Fruit fly (Drosophila melanogaster): Measurements from ENCODE around the gene CG42866.

CG42866 gene

DNA sequence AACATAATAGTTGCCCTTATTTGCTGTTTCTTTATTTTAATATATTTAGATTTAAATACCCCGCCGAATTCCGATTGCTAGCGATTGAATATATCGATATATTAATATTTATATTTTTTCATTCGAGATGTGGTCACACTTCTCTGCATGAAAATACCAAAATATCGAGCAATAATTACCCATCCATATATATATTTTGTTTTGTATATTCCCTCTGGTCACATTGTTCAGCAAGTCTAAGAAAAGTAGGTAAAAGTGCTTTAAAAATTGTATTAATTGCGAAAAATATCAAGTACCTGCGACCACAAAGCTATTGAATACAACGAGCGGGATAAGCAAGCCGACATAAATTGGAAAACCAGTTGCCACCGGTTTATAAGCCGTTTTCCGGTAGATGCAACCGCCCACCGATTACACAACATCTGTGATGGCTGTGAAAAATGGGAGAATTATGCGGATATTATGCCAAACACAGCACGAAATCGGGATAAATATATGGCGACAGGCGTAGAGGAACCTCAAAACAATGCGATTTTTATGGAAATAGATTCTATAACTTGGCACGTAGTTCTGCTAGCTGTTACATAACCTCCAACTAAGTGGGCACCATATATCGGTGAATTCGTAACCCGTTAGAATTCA lies 2.8 kb downstream of the CG42866 start, which contains the start of gene COX4:
COX4 (plus strand) TSS at position 194 of the 642 bp plus-strand sequence.
- peak; percentile 58 for TF ChIP-seq vri (GFP tag; optimal IDR thresholded peaks at IDR 0.05)
- TF ChIP-seq CG11902 (GFP tag; optimal IDR thresholded peaks at IDR 0.05), result no peak
- TF ChIP-seq lz (GFP tag; optimal IDR thresholded peaks at IDR 0.05), result no peak
- TF ChIP-seq CG11762 (GFP tag; optimal IDR thresholded peaks at IDR 0.05; ENCODE audit: insufficient read depth), result no peak
- peak; percentile 29 for TF ChIP-seq CG6854 (GFP tag; optimal IDR thresholded peaks at IDR 0.05)
- TF ChIP-seq Sox14 (GFP tag; optimal IDR thresholded peaks at IDR 0.05), result no peak
- TF ChIP-seq CG11294 (GFP tag; IDR thresholded peaks at IDR 0.05), result no peak
- no peak for TF ChIP-seq CG15336 (GFP tag; IDR thresholded peaks at IDR 0.05)

- TF ChIP-seq Eip78C (GFP tag) (no peak), lz (GFP tag; optimal IDR thresholded peaks at IDR 0.05) (no peak), CG3919 (GFP tag; optimal IDR thresholded peaks at IDR 0.05) (peak; percentile 52), svp (GFP tag) (peak; percentile 24), ss (GFP tag; optimal IDR thresholded peaks at IDR 0.05) (peak in 1 of 2 experiments; percentile 35)
Observed at dm6 chr2L:19952221-19952620, 9.3 kb downstream of the CG42866 start.

DNA sequence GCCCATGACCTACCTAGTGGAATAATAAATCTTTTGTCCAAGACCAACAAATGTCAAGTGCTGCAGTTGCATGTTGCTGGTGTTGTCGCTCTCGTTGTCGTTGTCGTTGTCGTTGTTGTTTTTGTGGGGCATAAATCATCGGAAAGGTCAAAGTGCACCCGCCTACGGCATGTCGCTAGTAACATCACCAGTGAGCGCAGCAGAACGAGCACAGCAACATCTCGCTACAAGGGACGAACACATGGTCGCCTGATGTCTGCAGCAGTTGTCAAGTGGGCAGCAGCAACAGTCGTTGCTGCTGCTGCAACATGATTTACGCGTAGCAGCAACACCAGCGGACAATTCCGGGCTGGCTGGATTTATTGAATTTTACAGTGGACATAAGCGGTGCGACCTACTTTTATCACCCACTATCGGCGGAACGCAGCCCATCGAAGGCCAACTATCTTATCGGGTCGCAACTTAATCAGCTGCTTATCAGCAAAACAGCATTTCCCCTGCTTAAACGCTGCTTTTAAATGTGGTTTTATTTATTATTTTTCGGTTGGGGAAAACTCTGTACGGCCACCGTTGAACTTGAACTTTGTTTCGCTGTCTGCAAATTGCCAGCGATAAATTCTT lies 9.8 kb downstream of the CG42866 start:
- TF ChIP-seq CG3919 (GFP tag; optimal IDR thresholded peaks at IDR 0.05), result peak; percentile 3
- peak; percentile 39 for TF ChIP-seq Eip78C (GFP tag)
- no peak for TF ChIP-seq pdm3 (GFP tag; optimal IDR thresholded peaks at IDR 0.05)

DNA sequence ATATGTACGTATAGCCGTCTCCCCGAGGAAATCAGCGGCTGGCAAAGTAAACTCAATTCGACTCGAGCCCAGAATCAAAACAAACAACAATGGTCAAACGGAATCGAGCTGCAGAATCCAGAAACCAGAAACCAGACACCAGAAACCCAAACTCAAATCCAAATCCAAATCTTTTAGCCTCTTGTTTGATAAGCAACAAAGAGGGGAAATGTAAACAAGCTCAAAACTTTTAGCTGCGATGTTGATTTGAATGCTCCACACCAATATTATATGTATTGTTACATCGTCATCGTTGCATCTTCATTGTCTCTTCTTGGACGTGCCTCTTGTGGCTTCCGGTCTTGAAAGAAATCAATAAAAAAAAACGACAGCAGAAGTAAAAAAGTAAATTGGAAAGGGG lies 11.9 kb downstream of the CG42866 start:
- peak; percentile 47 for TF ChIP-seq fkh (GFP tag; optimal IDR thresholded peaks at IDR 0.05)
- no peak for TF ChIP-seq Hr4 (GFP tag; optimal IDR thresholded peaks at IDR 0.05)
- peak; percentile 32 for TF ChIP-seq Eip78C (GFP tag)

dm6 chr2L:19947992-19948524 lies 13.4 kb downstream of the CG42866 start:
- TF ChIP-seq dsx (GFP tag; optimal IDR thresholded peaks at IDR 0.05; ENCODE audit: poor library complexity, severe bottlenecking) (no peak), Blimp-1 (GFP tag; optimal IDR thresholded peaks at IDR 0.05) (peak; percentile 53)

- no peak for TF ChIP-seq acj6 (GFP tag; optimal IDR thresholded peaks at IDR 0.05)
- TF ChIP-seq CG1621 (tag; optimal IDR thresholded peaks at IDR 0.05), result no peak
- no peak for TF ChIP-seq Lpt (GFP tag; optimal IDR thresholded peaks at IDR 0.05)
- TF ChIP-seq Ets21C (GFP tag; optimal IDR thresholded peaks at IDR 0.05), result no peak
- no peak for TF ChIP-seq CG32006 (GFP tag; optimal IDR thresholded peaks at IDR 0.05)
- TF ChIP-seq eg (GFP tag; IDR thresholded peaks at IDR 0.05), result no peak
Observed at dm6 chr2L:19944309-19945172, 16.9 kb downstream of the CG42866 start.

- TF ChIP-seq CG8632 (GFP tag; optimal IDR thresholded peaks at IDR 0.05) (no peak), svp (GFP tag) (peak; percentile 40)
Observed at dm6 chr2L:19943112-19943511, 18.4 kb downstream of the CG42866 start.
